Fruit fly (Drosophila melanogaster) whole organism, prepupa: Measurements from ENCODE around the gene CG8188.

Experiments used
- CG4318 ChIP-seq: fragments of 200-800 bp; sonication (Bioruptor generic); optimal IDR thresholded peaks from 3 replicates; lab custom pipeline; 2017; ENCODE audit warnings: missing biosample characterization, mild to moderate bottlenecking, missing genetic modification characterization
- CG6808 ChIP-seq: fragments of 200-800 bp; sonication (Bioruptor generic); optimal IDR thresholded peaks from 3 replicates; lab custom pipeline; 2017; ENCODE audit warnings: missing biosample characterization, missing genetic modification characterization, mild to moderate bottlenecking, moderate library complexity, missing genetic modification reagents
- Eip78C ChIP-seq: fragments of 200-800 bp; sonication (Bioruptor generic); peaks from one replicate; lab custom pipeline; 2016; ENCODE audit warnings: missing biosample characterization, missing genetic modification characterization
- Hr4 ChIP-seq: fragments of 200-800 bp; sonication (Bioruptor generic); optimal IDR thresholded peaks from 3 replicates; lab custom pipeline; 2016; ENCODE audit warnings: missing biosample characterization, missing genetic modification characterization
- OdsH ChIP-seq: fragments of 200-800 bp; sonication (Bioruptor generic); optimal IDR thresholded peaks from 3 replicates; lab custom pipeline; 2016; ENCODE audit warnings: missing biosample characterization, missing genetic modification characterization
- Sox102F ChIP-seq: fragments of 200-800 bp; sonication (Bioruptor generic); optimal IDR thresholded peaks from 2 replicates; lab custom pipeline; 2016; ENCODE audit warnings: missing biosample characterization, mild to moderate bottlenecking, missing genetic modification characterization
- cyc ChIP-seq: fragments of 200-800 bp; sonication (Bioruptor generic); optimal IDR thresholded peaks from 3 replicates; lab custom pipeline; 2016; ENCODE audit warnings: missing biosample characterization, missing genetic modification characterization

- TF ChIP-seq cyc (GFP tag; lab: Kevin White, UChicago) = no peak
- no peak for TF ChIP-seq Sox102F (GFP tag; lab: Kevin White, UChicago)
- TF ChIP-seq CG4318 (GFP tag; lab: Kevin White, UChicago) = no peak
- TF ChIP-seq OdsH = no peak
- no peak for TF ChIP-seq Eip78C
- TF ChIP-seq Hr4 = no peak
- no peak for TF ChIP-seq CG6808 (GFP tag; lab: Kevin White, UChicago)
Measured at dm6 chrX:17741864-17742297, 39.1 kb upstream of the CG8188 start.
